Worm (Caenorhabditis elegans) whole organism, mixed stage, embryonic: Measurements from ENCODE around the gene T16G12.8.

Source experiments
- elt-1 ChIP-seq: sonication (generic microtip); optimal IDR thresholded peaks from 2 replicates; lab custom pipeline; 2017; ENCODE audit warnings: missing genetic modification characterization, mild to moderate bottlenecking, missing compliant biosample characterization, antibody characterized with exemption, moderate library complexity, borderline replicate concordance; ENCODE audit not compliant: insufficient read depth
- elt-3 ChIP-seq: fragments of 150-350 bp; optimal IDR thresholded peaks from 2 replicates; lab custom pipeline; 2014; ENCODE audit warnings: missing biosample characterization, missing genetic modification characterization
- hlh-1 ChIP-seq: fragments of 150-350 bp; optimal IDR thresholded peaks from 2 replicates; lab custom pipeline; 2014; ENCODE audit warnings: missing biosample characterization, missing genetic modification reagents, missing genetic modification characterization
- mab-5 ChIP-seq: fragments of 150-350 bp; optimal IDR thresholded peaks from 2 replicates; lab custom pipeline; 2014; ENCODE audit warnings: missing biosample characterization, missing genetic modification characterization
- nhr-237 ChIP-seq: fragments of 150-350 bp; optimal IDR thresholded peaks from 2 replicates; lab custom pipeline; 2014; ENCODE audit warnings: missing biosample characterization, missing genetic modification characterization
- nhr-28 ChIP-seq: fragments of 150-350 bp; optimal IDR thresholded peaks from 2 replicates; lab custom pipeline; 2014; ENCODE audit warnings: missing biosample characterization, missing genetic modification characterization
- nhr-76 ChIP-seq: sonication (generic microtip); optimal IDR thresholded peaks from 2 replicates; lab custom pipeline; 2017; ENCODE audit warnings: missing biosample characterization, missing genetic modification characterization
- pha-4 ChIP-seq: fragments of 150-350 bp; optimal IDR thresholded peaks from 2 replicates; lab custom pipeline; 2018; ENCODE audit warnings: missing biosample characterization, missing genetic modification reagents, missing genetic modification characterization
- snpc-4 ChIP-seq: fragments of 150-350 bp; optimal IDR thresholded peaks from 2 replicates; lab custom pipeline; 2014; ENCODE audit warnings: missing biosample characterization, missing genetic modification characterization
- ztf-11 ChIP-seq: fragments of 150-350 bp; optimal IDR thresholded peaks from 2 replicates; lab custom pipeline; 2014; ENCODE audit warnings: missing biosample characterization, missing genetic modification characterization

DNA sequence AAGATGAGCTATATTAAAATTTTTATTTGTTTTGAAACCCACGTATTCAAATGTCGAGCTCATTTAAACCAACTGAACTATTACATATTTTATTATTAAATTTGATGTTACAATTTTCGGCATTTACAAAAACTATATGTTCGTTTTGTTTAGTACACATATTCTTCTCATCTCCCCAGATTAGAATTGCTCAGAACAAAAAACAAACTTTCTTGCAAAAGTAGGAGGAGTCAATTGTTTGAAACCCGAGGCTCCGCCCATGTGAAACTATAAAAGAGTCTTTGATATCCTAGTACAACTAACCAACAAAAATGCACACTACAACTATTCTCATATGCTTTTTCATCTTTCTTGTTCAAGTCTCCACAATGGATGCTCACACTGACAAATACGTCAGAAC is 33.1 kb upstream of the T16G12.8 start, which contains the start of gene ins-22:
- TF ChIP-seq elt-1 (no peak), pha-4 (tag; lab: Kevin White, UChicago) (no peak), snpc-4 (tag; lab: Kevin White, UChicago) (no peak), ztf-11 (tag; lab: Kevin White, UChicago) (no peak), nhr-237 (tag; lab: Kevin White, UChicago) (no peak), nhr-76 (tag; lab: Kevin White, UChicago) (no peak), elt-3 (tag; lab: Kevin White, UChicago) (no peak), nhr-28 (no peak), hlh-1 (tag; lab: Kevin White, UChicago) (no peak), mab-5 (no peak)
